Worm (Caenorhabditis elegans) whole organism, midembryonic: ENCODE data around the gene comt-5.

Experiments
- cog-1 ChIP-seq: sonication (generic microtip); optimal IDR thresholded peaks from 2 replicates; lab custom pipeline; 2016; ENCODE audit warnings: missing genetic modification characterization, missing compliant biosample characterization
- flt-1 ChIP-seq: fragments of 200-800 bp; sonication (Bioruptor generic); IDR thresholded peaks from 2 replicates; pipeline ENCODE4 v1.3.6; 2022; ENCODE audit warnings: missing genetic modification characterization, missing compliant biosample characterization
- klf-2 ChIP-seq: fragments of 200-800 bp; sonication (Bioruptor generic); conservative IDR thresholded peaks from 2 replicates; pipeline ENCODE4 v1.3.6; 2022; ENCODE audit warnings: missing genetic modification reagents, missing genetic modification characterization, missing compliant biosample characterization
- med-1 ChIP-seq: sonication (generic microtip); optimal IDR thresholded peaks from 2 replicates; lab custom pipeline; 2017; ENCODE audit warnings: missing genetic modification characterization, mild to moderate bottlenecking, missing compliant biosample characterization, antibody characterized with exemption, missing genetic modification reagents; ENCODE audit not compliant: insufficient read depth
- tab-1 ChIP-seq: fragments of 200-800 bp; sonication (Bioruptor generic); IDR thresholded peaks from 2 replicates; pipeline ENCODE4 v1.3.6; 2022; ENCODE audit warnings: missing genetic modification characterization, missing compliant biosample characterization
- ztf-29 ChIP-seq: fragments of 200-800 bp; sonication (Bioruptor generic); IDR thresholded peaks from 2 replicates; pipeline ENCODE4 v1.3.6; 2022; ENCODE audit warnings: missing genetic modification reagents, missing genetic modification characterization, missing compliant biosample characterization

DNA sequence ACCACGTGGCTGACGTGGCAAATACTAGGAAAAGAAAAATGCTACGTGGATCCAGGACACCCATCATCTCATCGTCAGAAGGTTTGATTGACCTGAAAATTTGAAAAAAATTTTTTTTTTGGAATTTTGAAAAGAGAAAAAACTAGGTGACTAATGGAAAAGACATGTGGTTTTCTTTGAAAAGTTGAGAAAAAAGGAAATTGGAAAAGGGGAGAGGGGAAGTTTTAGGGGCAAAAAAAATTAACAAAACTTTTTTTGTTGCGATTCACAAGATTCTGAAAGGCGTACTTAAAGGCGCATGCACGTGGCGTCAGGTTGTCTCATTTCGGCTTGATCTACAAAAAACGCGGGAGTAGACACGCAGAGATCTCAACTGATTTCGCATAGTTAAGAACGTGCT lies 19.4 kb upstream of the comt-5 start, which contains the start of gene Y40B10A.9:
- TF ChIP-seq med-1 (GFP tag; lab: Kevin White, UChicago) (no peak), cog-1 (no peak), flt-1 (GFP tag; lab: Robert Waterston, UW) (no peak), ztf-29 (GFP tag; lab: Robert Waterston, UW) (no peak), klf-2 (GFP tag; lab: Robert Waterston, UW) (no peak), tab-1 (GFP tag; lab: Robert Waterston, UW) (no peak)
